Fruit fly (Drosophila melanogaster) whole organism, embryonic: ENCODE data around the gene CG43815.

Experiments used
- Ada2b ChIP-seq: fragments of 200-800 bp; sonication (Bioruptor generic); IDR thresholded peaks from 2 replicates; pipeline ENCODE4 v1.3.6; 2022; ENCODE audit warnings: missing biosample characterization, missing genetic modification characterization
- Atf3 ChIP-seq: fragments of 200-800 bp; sonication (Bioruptor generic); optimal IDR thresholded peaks from 3 replicates; lab custom pipeline; 2016; ENCODE audit warnings: missing biosample characterization, missing genetic modification characterization
- CG10209 ChIP-seq: fragments of 200-800 bp; sonication (Bioruptor generic); optimal IDR thresholded peaks from 3 replicates; lab custom pipeline; 2017; ENCODE audit warnings: missing biosample characterization, mild to moderate bottlenecking, missing genetic modification characterization, missing genetic modification reagents
- CG10431 ChIP-seq: fragments of 200-800 bp; sonication (Bioruptor generic); optimal IDR thresholded peaks from 3 replicates; lab custom pipeline; 2018; ENCODE audit warnings: missing biosample characterization, mild to moderate bottlenecking, missing genetic modification characterization
- CG11093 ChIP-seq: fragments of 200-800 bp; sonication (Bioruptor generic); IDR thresholded peaks from 3 replicates; pipeline ENCODE4 v1.3.6; 2022; ENCODE audit warnings: missing biosample characterization, missing genetic modification characterization
- CG11695 ChIP-seq: fragments of 200-800 bp; sonication (Bioruptor generic); IDR thresholded peaks from 3 replicates; pipeline ENCODE4 v1.3.6; 2022; ENCODE audit warnings: missing biosample characterization, missing genetic modification characterization
- CG12219 ChIP-seq: fragments of 200-800 bp; sonication (Bioruptor generic); optimal IDR thresholded peaks from 3 replicates; lab custom pipeline; 2018; ENCODE audit warnings: missing biosample characterization, mild to moderate bottlenecking, missing genetic modification characterization
- CG13287 ChIP-seq: fragments of 200-800 bp; sonication (Bioruptor generic); IDR thresholded peaks from 2 replicates; pipeline ENCODE4 v1.3.6; 2022; ENCODE audit warnings: missing biosample characterization, missing genetic modification characterization; ENCODE audit not compliant: partially characterized antibody
- CG14860 ChIP-seq: fragments of 200-800 bp; sonication (Bioruptor generic); IDR thresholded peaks from 3 replicates; pipeline ENCODE4 v1.3.6; 2022; ENCODE audit warnings: missing biosample characterization, missing genetic modification characterization; ENCODE audit not compliant: partially characterized antibody
- CG15479 ChIP-seq: fragments of 200-800 bp; sonication (Bioruptor generic); optimal IDR thresholded peaks from 3 replicates; lab custom pipeline; 2019; ENCODE audit warnings: missing biosample characterization, mild to moderate bottlenecking, missing genetic modification characterization, moderate library complexity
- CG15696 ChIP-seq: fragments of 200-800 bp; sonication (Bioruptor generic); optimal IDR thresholded peaks from 2 replicates; lab custom pipeline; 2019; ENCODE audit warnings: missing biosample characterization, mild to moderate bottlenecking, missing genetic modification characterization, moderate library complexity
- CG31441 ChIP-seq: fragments of 200-800 bp; sonication (Bioruptor generic); IDR thresholded peaks from 2 replicates; pipeline ENCODE4 v1.3.6; 2022; ENCODE audit warnings: missing biosample characterization, missing genetic modification characterization
- CG6791 ChIP-seq: fragments of 200-800 bp; sonication (Bioruptor generic); IDR thresholded peaks from 3 replicates; pipeline ENCODE4 v1.3.6; 2022; ENCODE audit warnings: missing biosample characterization, missing genetic modification characterization; ENCODE audit not compliant: partially characterized antibody
- CG8281 ChIP-seq: fragments of 200-800 bp; sonication (Bioruptor generic); optimal IDR thresholded peaks from 2 replicates; lab custom pipeline; 2018; ENCODE audit warnings: missing biosample characterization, mild to moderate bottlenecking, missing genetic modification characterization, moderate library complexity
- CG9727 ChIP-seq: fragments of 200-800 bp; sonication (Bioruptor generic); optimal IDR thresholded peaks from 3 replicates; lab custom pipeline; 2017; ENCODE audit warnings: missing biosample characterization, mild to moderate bottlenecking, missing genetic modification characterization
- D ChIP-seq, 2 experiments: fragments of 200-800 bp in 1 of 2; fragments of >200 bp in 1 of 2; sonication (Bioruptor generic) in 1 of 2; optimal IDR thresholded peaks; 2 replicates in 1 of 2; 3 replicates in 1 of 2; lab custom pipeline; 2017; ENCODE audit warnings: mild to moderate bottlenecking in 1 of 2, missing biosample characterization in 1 of 2, missing genetic modification characterization in 1 of 2, missing genetic modification reagents in 1 of 2
- Deaf1 ChIP-seq: fragments of 200-800 bp; optimal IDR thresholded peaks from 3 replicates; lab custom pipeline; 2019; ENCODE audit warnings: missing biosample characterization, mild to moderate bottlenecking, missing genetic modification characterization, moderate library complexity
- Dfd ChIP-seq, 2 experiments: fragments of >200 bp; optimal IDR thresholded peaks; 2 replicates each; lab custom pipeline; 2017; ENCODE audit warnings: missing biosample characterization in 2 of 2, missing genetic modification characterization in 2 of 2
- Dll ChIP-seq: fragments of 200-800 bp; sonication (Bioruptor generic); IDR thresholded peaks from 4 replicates; pipeline ENCODE4 v1.3.6; 2022; ENCODE audit warnings: missing biosample characterization, missing genetic modification characterization; ENCODE audit not compliant: partially characterized antibody
- Dp ChIP-seq: fragments of 200-800 bp; sonication (Bioruptor generic); optimal IDR thresholded peaks from 2 replicates; lab custom pipeline; 2018; ENCODE audit warnings: missing biosample characterization, mild to moderate bottlenecking, missing genetic modification characterization, moderate library complexity
- Dref ChIP-seq: fragments of 200-800 bp; sonication (Bioruptor generic); IDR thresholded peaks from 2 replicates; pipeline ENCODE4 v1.3.6; 2022; ENCODE audit warnings: missing biosample characterization, missing genetic modification characterization
- Drgx ChIP-seq: fragments of 200-800 bp; sonication (Bioruptor generic); IDR thresholded peaks from 2 replicates; pipeline ENCODE4 v1.3.6; 2022; ENCODE audit warnings: missing biosample characterization, missing genetic modification characterization
- E2f2 ChIP-seq: fragments of 200-800 bp; sonication (Bioruptor generic); IDR thresholded peaks from 2 replicates; pipeline ENCODE4 v1.3.6; 2022; ENCODE audit warnings: missing biosample characterization, missing genetic modification characterization
- HLH54F ChIP-seq: fragments of 200-800 bp; sonication (Bioruptor generic); optimal IDR thresholded peaks from 3 replicates; lab custom pipeline; 2016; ENCODE audit warnings: missing biosample characterization, missing genetic modification characterization
- Hand ChIP-seq: fragments of 200-800 bp; sonication (Bioruptor generic); optimal IDR thresholded peaks from 2 replicates; lab custom pipeline; 2017; ENCODE audit warnings: mild to moderate bottlenecking, missing biosample characterization, missing genetic modification reagents, missing genetic modification characterization
- Lhr ChIP-seq: fragments of 200-800 bp; sonication (Bioruptor generic); optimal IDR thresholded peaks from 3 replicates; lab custom pipeline; 2017; ENCODE audit warnings: mild to moderate bottlenecking, missing biosample characterization, missing genetic modification reagents, missing genetic modification characterization
- MBD-R2 ChIP-seq: fragments of 200-800 bp; sonication (Bioruptor generic); IDR thresholded peaks from 2 replicates; pipeline ENCODE4 v1.3.6; 2022; ENCODE audit warnings: missing biosample characterization, missing genetic modification characterization
- Scr ChIP-seq: fragments of 200-800 bp; sonication (Bioruptor generic); IDR thresholded peaks from 2 replicates; pipeline ENCODE4 v1.3.6; 2022; ENCODE audit warnings: missing biosample characterization, missing genetic modification characterization; ENCODE audit not compliant: partially characterized antibody
- Sin3A ChIP-seq: fragments of >200 bp; optimal IDR thresholded peaks from 2 replicates; lab custom pipeline; 2018
- Sox100B ChIP-seq: fragments of 200-800 bp; sonication (Bioruptor generic); optimal IDR thresholded peaks from 3 replicates; lab custom pipeline; 2018; ENCODE audit warnings: missing biosample characterization, mild to moderate bottlenecking, missing genetic modification characterization
- Sry-δ ChIP-seq: fragments of 200-800 bp; sonication (Bioruptor generic); optimal IDR thresholded peaks from 2 replicates; lab custom pipeline; 2016; ENCODE audit warnings: missing biosample characterization, missing genetic modification characterization
- Stat92E ChIP-seq, 3 experiments: fragments of >200 bp in 2 of 3; fragments of 200-800 bp in 1 of 3; sonication (Bioruptor generic) in 1 of 3; optimal IDR thresholded peaks; 2 replicates each; lab custom pipeline; 2017 to 2019; ENCODE audit warnings: missing biosample characterization in 3 of 3, missing genetic modification characterization in 3 of 3, mild to moderate bottlenecking in 1 of 3, moderate library complexity in 1 of 3
- Tbp ChIP-seq: fragments of >200 bp; optimal IDR thresholded peaks from 2 replicates; lab custom pipeline; 2018; ENCODE audit warnings: missing biosample characterization, missing genetic modification characterization
- ac ChIP-seq: fragments of 200-800 bp; sonication (Bioruptor generic); optimal IDR thresholded peaks from 3 replicates; lab custom pipeline; 2017; ENCODE audit warnings: missing biosample characterization, mild to moderate bottlenecking, missing genetic modification characterization
- ap ChIP-seq: fragments of 200-800 bp; sonication (Bioruptor generic); IDR thresholded peaks from 2 replicates; pipeline ENCODE4 v1.3.6; 2022; ENCODE audit warnings: missing biosample characterization, missing genetic modification characterization
- cg ChIP-seq: fragments of 200-800 bp; sonication (Bioruptor generic); optimal IDR thresholded peaks from 3 replicates; lab custom pipeline; 2019; ENCODE audit warnings: missing biosample characterization, mild to moderate bottlenecking, missing genetic modification characterization, moderate library complexity
- chm ChIP-seq: fragments of 200-800 bp; sonication (Bioruptor generic); IDR thresholded peaks from 2 replicates; pipeline ENCODE4 v1.3.6; 2022; ENCODE audit warnings: missing biosample characterization, missing genetic modification characterization
- danr ChIP-seq: fragments of 200-800 bp; sonication (Bioruptor generic); IDR thresholded peaks from 2 replicates; pipeline ENCODE4 v1.3.6; 2022; ENCODE audit warnings: missing biosample characterization, missing genetic modification characterization
- gce ChIP-seq: fragments of 200-800 bp; sonication (Bioruptor generic); IDR thresholded peaks from 3 replicates; pipeline ENCODE4 v1.3.6; 2022; ENCODE audit warnings: missing biosample characterization, missing genetic modification characterization
- jigr1 ChIP-seq: fragments of 200-800 bp; sonication (Bioruptor generic); IDR thresholded peaks from 3 replicates; pipeline ENCODE4 v1.3.6; 2022; ENCODE audit warnings: missing biosample characterization, missing genetic modification characterization
- nerfin-1 ChIP-seq: fragments of 200-800 bp; sonication (Bioruptor generic); optimal IDR thresholded peaks from 3 replicates; lab custom pipeline; 2019; ENCODE audit warnings: missing biosample characterization, mild to moderate bottlenecking, missing genetic modification characterization, moderate library complexity
- odd ChIP-seq: fragments of 200-800 bp; sonication (Bioruptor generic); optimal IDR thresholded peaks from 2 replicates; lab custom pipeline; 2017; ENCODE audit warnings: missing biosample characterization, mild to moderate bottlenecking, missing genetic modification characterization
- peb ChIP-seq: fragments of 200-800 bp; sonication (Bioruptor generic); IDR thresholded peaks from 2 replicates; pipeline ENCODE4 v1.3.6; 2022; ENCODE audit warnings: missing biosample characterization, missing genetic modification characterization
- sd ChIP-seq: fragments of 200-800 bp; sonication (Bioruptor generic); optimal IDR thresholded peaks from 3 replicates; lab custom pipeline; 2018; ENCODE audit warnings: missing biosample characterization, mild to moderate bottlenecking, missing genetic modification characterization, moderate library complexity
- seq ChIP-seq: fragments of 200-800 bp; sonication (Bioruptor generic); IDR thresholded peaks from 2 replicates; pipeline ENCODE4 v1.3.6; 2022; ENCODE audit warnings: missing biosample characterization, missing genetic modification characterization
- sna ChIP-seq: fragments of 200-800 bp; sonication (Bioruptor generic); IDR thresholded peaks from 2 replicates; pipeline ENCODE4 v1.3.6; 2022; ENCODE audit warnings: missing biosample characterization, missing genetic modification characterization; ENCODE audit not compliant: partially characterized antibody
- toy ChIP-seq: fragments of 200-800 bp; sonication (Bioruptor generic); IDR thresholded peaks from 2 replicates; pipeline ENCODE4 v1.3.6; 2022; ENCODE audit warnings: missing biosample characterization, missing genetic modification characterization
- trh ChIP-seq: fragments of 200-800 bp; sonication (Bioruptor generic); optimal IDR thresholded peaks from 2 replicates; lab custom pipeline; 2016; ENCODE audit warnings: missing biosample characterization, missing genetic modification characterization
- unc-4 ChIP-seq: fragments of 200-800 bp; sonication (Bioruptor generic); IDR thresholded peaks from 2 replicates; pipeline ENCODE4 v1.3.6; 2022; ENCODE audit warnings: missing biosample characterization, missing genetic modification characterization; ENCODE audit not compliant: partially characterized antibody
- wek ChIP-seq: fragments of 200-800 bp; sonication (Bioruptor generic); optimal IDR thresholded peaks from 3 replicates; lab custom pipeline; 2018; ENCODE audit warnings: missing biosample characterization, mild to moderate bottlenecking, missing genetic modification characterization, moderate library complexity

Gene CG43815

dm6 chr2L:3618818-3619362 is 42.9 kb downstream of the CG43815 start, which contains the start of gene Ugt36A1 (continued):
- TF ChIP-seq Scr (GFP tag; lab: Robert Waterston, UW) (peak; percentile 81), Dfd (GFP tag; optimal IDR thresholded peaks at IDR 0.05; lab: Kevin White, UChicago) (no peak), CG10431 (GFP tag; lab: Kevin White, UChicago) (no peak), seq (GFP tag; lab: Robert Waterston, UW) (no peak), Stat92E (GFP tag; optimal IDR thresholded peaks at IDR 0.05; lab: Kevin White, UChicago) (peak in 1 of 3 experiments; percentile 26), ap (GFP tag; lab: Robert Waterston, UW) (no peak), jigr1 (no peak), CG6791 (peak; percentile 81), CG11695 (GFP tag; lab: Robert Waterston, UW) (no peak), cg (GFP tag; lab: Kevin White, UChicago) (no peak), D (optimal IDR thresholded peaks at IDR 0.05; lab: Kevin White, UChicago) (peak; percentile 79), D (GFP tag; optimal IDR thresholded peaks at IDR 0.05; lab: Kevin White, UChicago) (no peak), CG11093 (GFP tag; lab: Robert Waterston, UW) (no peak), Tbp (GFP tag; lab: Kevin White, UChicago) (no peak), Drgx (no peak), danr (GFP tag; lab: Robert Waterston, UW) (no peak), Sin3A (lab: Kevin White, UChicago) (peak; percentile 24), peb (GFP tag; lab: Robert Waterston, UW) (no peak), Ada2b (GFP tag; lab: Robert Waterston, UW) (no peak), CG15696 (no peak), sna (GFP tag; lab: Robert Waterston, UW) (peak; percentile 91), unc-4 (GFP tag; lab: Robert Waterston, UW) (peak; percentile 81), Atf3 (GFP tag; lab: Kevin White, UChicago) (no peak), sd (tag; lab: Kevin White, UChicago) (peak; percentile 55), ac (GFP tag; lab: Kevin White, UChicago) (no peak), CG31441 (GFP tag; lab: Robert Waterston, UW) (no peak), toy (no peak), Hand (GFP tag; lab: Kevin White, UChicago) (no peak), CG10209 (GFP tag; lab: Kevin White, UChicago) (no peak), CG12219 (GFP tag; lab: Kevin White, UChicago) (no peak), Dref (peak; percentile 59), HLH54F (no peak), CG13287 (peak; percentile 91), CG8281 (tag; lab: Kevin White, UChicago) (no peak), E2f2 (GFP tag; lab: Robert Waterston, UW) (peak; percentile 96), Sry-δ (peak; percentile 74), CG9727 (GFP tag; lab: Kevin White, UChicago) (no peak), MBD-R2 (GFP tag; lab: Robert Waterston, UW) (peak; percentile 18; the same call in 1 of the 2 replicates), Deaf1 (tag; lab: Kevin White, UChicago) (no peak), nerfin-1 (tag; lab: Kevin White, UChicago) (no peak), CG14860 (peak; percentile 70), wek (GFP tag; lab: Kevin White, UChicago) (peak; percentile 11), Sox100B (GFP tag; lab: Kevin White, UChicago) (no peak), Lhr (GFP tag; lab: Kevin White, UChicago) (peak; percentile 22), Dll (GFP tag; lab: Robert Waterston, UW) (peak; percentile 94), chm (GFP tag; lab: Robert Waterston, UW) (no peak), Dp (peak; percentile 92), trh (GFP tag; lab: Kevin White, UChicago) (no peak), gce (GFP tag; lab: Robert Waterston, UW) (no peak), odd (GFP tag; lab: Kevin White, UChicago) (peak; percentile 13), CG15479 (GFP tag; lab: Kevin White, UChicago) (peak; percentile 77)
